Fruit fly (Drosophila melanogaster): ENCODE measurements around the gene cal1.

The cal1 gene

dm6 chr3R:17056905-17057251 is 31.2 kb upstream of the cal1 start:
- TF ChIP-seq dsf (GFP tag; optimal IDR thresholded peaks at IDR 0.05; ENCODE audit: borderline replicate concordance) (no peak), Abd-B (GFP tag; optimal IDR thresholded peaks at IDR 0.05) (no peak), Hnf4 (GFP tag; optimal IDR thresholded peaks at IDR 0.05) (no peak), pan (optimal IDR thresholded peaks at IDR 0.05) (no peak), foxo (GFP tag; optimal IDR thresholded peaks at IDR 0.05) (peak in 1 of 2 experiments; percentile 38), rgr (GFP tag; optimal IDR thresholded peaks at IDR 0.05) (peak; percentile 6), Hr83 (GFP tag; optimal IDR thresholded peaks at IDR 0.05; ENCODE audit: poor library complexity, severe bottlenecking) (no peak), sv (GFP tag; optimal IDR thresholded peaks at IDR 0.05) (no peak), Vsx2 (GFP tag; optimal IDR thresholded peaks at IDR 0.05; ENCODE audit: partially characterized antibody) (no peak), CG32264 (GFP tag; optimal IDR thresholded peaks at IDR 0.05) (no peak), HLH106 (tag; optimal IDR thresholded peaks at IDR 0.05) (peak; percentile 4), GATAd (GFP tag; optimal IDR thresholded peaks at IDR 0.05) (no peak), sage (GFP tag; optimal IDR thresholded peaks at IDR 0.05) (no peak), psq (GFP tag; optimal IDR thresholded peaks at IDR 0.05) (no peak), Mio (GFP tag; optimal IDR thresholded peaks at IDR 0.05) (no peak)

- TF ChIP-seq dl (GFP tag; optimal IDR thresholded peaks at IDR 0.05; ENCODE audit: insufficient read depth in 1 of 2, partially characterized antibody in 2 of 2): peak in 1 of 2 experiments; percentile 58
- no peak for TF ChIP-seq Dfd (GFP tag; optimal IDR thresholded peaks at IDR 0.05)
- TF ChIP-seq Hr78 (GFP tag; optimal IDR thresholded peaks at IDR 0.05): peak; percentile 14
- peak; percentile 46 for TF ChIP-seq Jra (GFP tag; optimal IDR thresholded peaks at IDR 0.05)
- TF ChIP-seq tai (GFP tag; optimal IDR thresholded peaks at IDR 0.05): no peak
- no peak for TF ChIP-seq Vsx2 (GFP tag; optimal IDR thresholded peaks at IDR 0.05; ENCODE audit: partially characterized antibody)
- TF ChIP-seq lola (GFP tag; optimal IDR thresholded peaks at IDR 0.05): no peak
- peak; percentile 34 for TF ChIP-seq Sp1 (GFP tag; optimal IDR thresholded peaks at IDR 0.05)
- TF ChIP-seq br (GFP tag; optimal IDR thresholded peaks at IDR 0.05): peak; percentile 24
- TF ChIP-seq fru (GFP tag; optimal IDR thresholded peaks at IDR 0.05): peak; percentile 69
- TF ChIP-seq OdsH (GFP tag; optimal IDR thresholded peaks at IDR 0.05): peak; percentile 60
- TF ChIP-seq CrebA (GFP tag; optimal IDR thresholded peaks at IDR 0.05; ENCODE audit: borderline replicate concordance): peak; percentile 12
- TF ChIP-seq jim (GFP tag; optimal IDR thresholded peaks at IDR 0.05): peak; percentile 56
- TF ChIP-seq pan (optimal IDR thresholded peaks at IDR 0.05): no peak
- TF ChIP-seq brk (GFP tag; optimal IDR thresholded peaks at IDR 0.05): peak; percentile 83
- peak; percentile 48 for TF ChIP-seq rgr (GFP tag; optimal IDR thresholded peaks at IDR 0.05)
- peak; percentile 13 for TF ChIP-seq HLH106 (tag; optimal IDR thresholded peaks at IDR 0.05)
- peak; percentile 60 for TF ChIP-seq dmrt93B (GFP tag; optimal IDR thresholded peaks at IDR 0.05)
- TF ChIP-seq usp (GFP tag; optimal IDR thresholded peaks at IDR 0.05): no peak
- no peak for TF ChIP-seq GATAd (GFP tag; optimal IDR thresholded peaks at IDR 0.05)
- no peak for TF ChIP-seq woc (GFP tag; optimal IDR thresholded peaks at IDR 0.05)
- TF ChIP-seq sv (GFP tag; optimal IDR thresholded peaks at IDR 0.05): no peak
- TF ChIP-seq psq (GFP tag; optimal IDR thresholded peaks at IDR 0.05): peak; percentile 53
- no peak for TF ChIP-seq sage (GFP tag; optimal IDR thresholded peaks at IDR 0.05)
- peak; percentile 83 for TF ChIP-seq Hr83 (GFP tag; optimal IDR thresholded peaks at IDR 0.05; ENCODE audit: poor library complexity, severe bottlenecking)
- no peak for TF ChIP-seq dsf (GFP tag; optimal IDR thresholded peaks at IDR 0.05; ENCODE audit: borderline replicate concordance)
- peak in 1 of 2 experiments; percentile 67 for TF ChIP-seq foxo (GFP tag; optimal IDR thresholded peaks at IDR 0.05)
- peak; percentile 70 for TF ChIP-seq ey (GFP tag; optimal IDR thresholded peaks at IDR 0.05)
- TF ChIP-seq Dif (GFP tag; optimal IDR thresholded peaks at IDR 0.05; ENCODE audit: partially characterized antibody): peak; percentile 17
- TF ChIP-seq Mio (GFP tag; optimal IDR thresholded peaks at IDR 0.05): no peak
- TF ChIP-seq Abd-B (GFP tag; optimal IDR thresholded peaks at IDR 0.05): no peak
- peak; percentile 38 for TF ChIP-seq h (GFP tag; optimal IDR thresholded peaks at IDR 0.05)
- no peak for TF ChIP-seq Hnf4 (GFP tag; optimal IDR thresholded peaks at IDR 0.05)
- TF ChIP-seq Rel (GFP tag; optimal IDR thresholded peaks at IDR 0.05): peak; percentile 23
- no peak for TF ChIP-seq Rel (tag; optimal IDR thresholded peaks at IDR 0.05)
- TF ChIP-seq Myc (optimal IDR thresholded peaks at IDR 0.05): no peak
- TF ChIP-seq CG9705 (GFP tag; optimal IDR thresholded peaks at IDR 0.05): peak; percentile 22
- TF ChIP-seq CG32264 (GFP tag; optimal IDR thresholded peaks at IDR 0.05): no peak
- peak; percentile 72 for TF ChIP-seq N (GFP tag; optimal IDR thresholded peaks at IDR 0.05)
These were observed 28.8 kb upstream of the cal1 start for dm6 chr3R:17059100-17059810.
